Worm (Caenorhabditis elegans) whole organism, young adult: ENCODE results near the gene sdhd-1.

Experiments used
- B0261.1 ChIP-seq: sonication (generic microtip); optimal IDR thresholded peaks from 2 replicates; lab custom pipeline; 2016; ENCODE audit warnings: mild to moderate bottlenecking, missing genetic modification characterization, moderate library complexity, missing compliant biosample characterization
- C06A6.2 ChIP-seq: fragments of 200-800 bp; sonication (Bioruptor generic); conservative IDR thresholded peaks from 2 replicates; pipeline ENCODE4 v1.3.6; 2022; ENCODE audit warnings: missing genetic modification characterization, missing compliant biosample characterization
- F22D6.2 ChIP-seq: sonication (generic microtip); optimal IDR thresholded peaks from 2 replicates; lab custom pipeline; 2016; ENCODE audit warnings: mild to moderate bottlenecking, missing genetic modification characterization, missing compliant biosample characterization
- F33H1.4 ChIP-seq: fragments of 200-800 bp; sonication (Bioruptor generic); IDR thresholded peaks from 2 replicates; pipeline ENCODE4 v1.3.6; 2022; ENCODE audit warnings: missing genetic modification reagents, missing genetic modification characterization, missing compliant biosample characterization
- F37B4.10 ChIP-seq: fragments of 200-800 bp; sonication (Bioruptor generic); IDR thresholded peaks from 2 replicates; pipeline ENCODE4 v1.3.6; 2022; ENCODE audit warnings: missing genetic modification characterization, missing compliant biosample characterization
- F52B5.7 ChIP-seq: sonication (generic microtip); optimal IDR thresholded peaks from 2 replicates; lab custom pipeline; 2016; ENCODE audit warnings: mild to moderate bottlenecking, missing genetic modification characterization, missing compliant biosample characterization
- F57A8.1 ChIP-seq: fragments of 200-800 bp; sonication (Bioruptor generic); optimal IDR thresholded peaks from 2 replicates; lab custom pipeline; 2018; ENCODE audit warnings: mild to moderate bottlenecking, missing genetic modification characterization, moderate library complexity, missing compliant biosample characterization
- K11D2.4 ChIP-seq: fragments of 200-800 bp; sonication (Bioruptor generic); IDR thresholded peaks from 2 replicates; pipeline ENCODE4 v1.3.6; 2022; ENCODE audit warnings: missing genetic modification reagents, missing genetic modification characterization, missing compliant biosample characterization
- T26A5.8 ChIP-seq: sonication (generic microtip); optimal IDR thresholded peaks from 2 replicates; lab custom pipeline; 2016; ENCODE audit warnings: missing genetic modification characterization, missing compliant biosample characterization
- Y53F4B.3 ChIP-seq: fragments of 200-800 bp; sonication (Bioruptor generic); IDR thresholded peaks from 2 replicates; pipeline ENCODE4 v1.3.6; 2022; ENCODE audit warnings: missing genetic modification reagents, missing genetic modification characterization, missing compliant biosample characterization
- akir-1 ChIP-seq: fragments of 200-800 bp; sonication (Bioruptor generic); optimal IDR thresholded peaks from 2 replicates; lab custom pipeline; 2018; ENCODE audit warnings: mild to moderate bottlenecking, missing genetic modification characterization, moderate library complexity, missing compliant biosample characterization
- ama-1 ChIP-seq, 3 experiments: fragments of 150-350 bp in 1 of 3; sonication (generic microtip) in 2 of 3; optimal IDR thresholded peaks; 2 replicates each; lab custom pipeline; 2014 to 2018; ENCODE audit warnings: missing biosample characterization in 2 of 3, missing genetic modification characterization in 2 of 3, missing genetic modification reagents in 2 of 3
- aptf-2 ChIP-seq: fragments of 200-800 bp; sonication (Bioruptor generic); conservative IDR thresholded peaks from 2 replicates; pipeline ENCODE4 v1.3.6; 2022; ENCODE audit warnings: missing genetic modification reagents, missing genetic modification characterization, missing compliant biosample characterization
- bed-1 ChIP-seq: fragments of 200-800 bp; sonication (Bioruptor generic); IDR thresholded peaks from 2 replicates; pipeline ENCODE4 v1.3.6; 2022; ENCODE audit warnings: missing genetic modification reagents, missing genetic modification characterization, missing compliant biosample characterization
- ceh-79 ChIP-seq: sonication (generic microtip); optimal IDR thresholded peaks from 2 replicates; lab custom pipeline; 2017; ENCODE audit warnings: mild to moderate bottlenecking, missing genetic modification characterization, missing compliant biosample characterization
- dox-1 ChIP-seq: fragments of 200-800 bp; sonication (Bioruptor generic); IDR thresholded peaks from 2 replicates; pipeline ENCODE4 v1.3.6; 2022; ENCODE audit warnings: missing genetic modification reagents, missing genetic modification characterization, missing compliant biosample characterization
- dpff-1 ChIP-seq: sonication (generic microtip); optimal IDR thresholded peaks from 2 replicates; lab custom pipeline; 2017; ENCODE audit warnings: mild to moderate bottlenecking, missing genetic modification characterization, missing compliant biosample characterization
- efl-1 ChIP-seq: fragments of 150-350 bp; optimal IDR thresholded peaks from 2 replicates; lab custom pipeline; 2014; ENCODE audit warnings: missing biosample characterization, missing genetic modification reagents, missing genetic modification characterization
- egl-18 ChIP-seq: fragments of 200-800 bp; sonication (Bioruptor generic); IDR thresholded peaks from 2 replicates; pipeline ENCODE4 v1.3.6; 2022; ENCODE audit warnings: missing genetic modification reagents, missing genetic modification characterization, missing compliant biosample characterization
- gei-17 ChIP-seq: fragments of 200-800 bp; sonication (Bioruptor generic); optimal IDR thresholded peaks from 2 replicates; lab custom pipeline; 2018; ENCODE audit warnings: mild to moderate bottlenecking, missing genetic modification characterization, missing compliant biosample characterization
- hrde-1 ChIP-seq: sonication (generic microtip); optimal IDR thresholded peaks from 2 replicates; lab custom pipeline; 2016; ENCODE audit warnings: missing genetic modification characterization, mild to moderate bottlenecking, missing compliant biosample characterization, moderate library complexity, missing genotype, missing genetic modification reagents, borderline replicate concordance
- hsf-1 ChIP-seq: fragments of 200-800 bp; sonication (Bioruptor generic); IDR thresholded peaks from 2 replicates; pipeline ENCODE4 v1.3.6; 2022; ENCODE audit warnings: missing genetic modification reagents, missing genetic modification characterization, missing compliant biosample characterization
- lin-26 ChIP-seq: fragments of 200-800 bp; sonication (Bioruptor generic); IDR thresholded peaks from 2 replicates; pipeline ENCODE4 v1.3.6; 2022; ENCODE audit warnings: missing genetic modification reagents, missing genetic modification characterization, missing compliant biosample characterization
- lin-40 ChIP-seq: sonication (generic microtip); optimal IDR thresholded peaks from 2 replicates; lab custom pipeline; 2016; ENCODE audit warnings: missing genetic modification characterization, mild to moderate bottlenecking, missing compliant biosample characterization, missing genotype, missing genetic modification reagents
- lin-54 ChIP-seq: fragments of 200-800 bp; sonication (Bioruptor generic); optimal IDR thresholded peaks from 2 replicates; lab custom pipeline; 2018; ENCODE audit warnings: mild to moderate bottlenecking, missing genetic modification characterization, missing compliant biosample characterization
- madf-10 ChIP-seq: sonication (generic microtip); optimal IDR thresholded peaks from 2 replicates; lab custom pipeline; 2016; ENCODE audit warnings: mild to moderate bottlenecking, missing genetic modification characterization, missing compliant biosample characterization
- madf-3 ChIP-seq: fragments of 200-800 bp; sonication (Bioruptor generic); IDR thresholded peaks from 2 replicates; pipeline ENCODE4 v1.3.6; 2022; ENCODE audit warnings: missing genetic modification reagents, missing genetic modification characterization, missing compliant biosample characterization
- mel-28 ChIP-seq: sonication (generic microtip); optimal IDR thresholded peaks from 2 replicates; lab custom pipeline; 2016; ENCODE audit warnings: borderline replicate concordance, mild to moderate bottlenecking, missing genetic modification characterization, missing compliant biosample characterization
- mes-4 ChIP-seq: sonication (generic microtip); optimal IDR thresholded peaks from 2 replicates; lab custom pipeline; 2016; ENCODE audit warnings: missing genotype, missing genetic modification characterization, missing compliant biosample characterization
- nhr-179 ChIP-seq: sonication (generic microtip); optimal IDR thresholded peaks from 2 replicates; lab custom pipeline; 2016; ENCODE audit warnings: mild to moderate bottlenecking, missing genetic modification characterization, missing compliant biosample characterization
- nhr-27 ChIP-seq: fragments of 200-800 bp; sonication (Bioruptor generic); optimal IDR thresholded peaks from 2 replicates; lab custom pipeline; 2018; ENCODE audit warnings: mild to moderate bottlenecking, missing genetic modification characterization, moderate library complexity, missing compliant biosample characterization
- repo-1 ChIP-seq: sonication (generic microtip); optimal IDR thresholded peaks from 2 replicates; lab custom pipeline; 2017; ENCODE audit warnings: mild to moderate bottlenecking, missing genetic modification characterization, missing compliant biosample characterization
- snpc-1.1 ChIP-seq: sonication (generic microtip); optimal IDR thresholded peaks from 2 replicates; lab custom pipeline; 2017; ENCODE audit warnings: missing genetic modification characterization, mild to moderate bottlenecking, missing compliant biosample characterization, antibody characterized with exemption, moderate library complexity, missing genotype, missing genetic modification reagents; ENCODE audit not compliant: insufficient read depth
- snpc-1.3 ChIP-seq: sonication (generic microtip); optimal IDR thresholded peaks from 2 replicates; lab custom pipeline; 2017; ENCODE audit warnings: missing genetic modification characterization, mild to moderate bottlenecking, missing compliant biosample characterization, antibody characterized with exemption, moderate library complexity, missing genotype, missing genetic modification reagents; ENCODE audit not compliant: insufficient read depth
- snpc-3.4 ChIP-seq: sonication (generic microtip); optimal IDR thresholded peaks from 2 replicates; lab custom pipeline; 2017; ENCODE audit warnings: missing genetic modification characterization, mild to moderate bottlenecking, missing compliant biosample characterization, antibody characterized with exemption, moderate library complexity, missing genotype, missing genetic modification reagents
- snpc-4 ChIP-seq, 5 experiments: fragments of 150-350 bp in 1 of 5; sonication (generic microtip) in 4 of 5; optimal IDR thresholded peaks; 2 replicates each; lab custom pipeline; 2014 to 2018; ENCODE audit warnings: missing genetic modification characterization in 5 of 5, missing biosample characterization in 3 of 5, antibody characterized with exemption in 2 of 5, mild to moderate bottlenecking in 2 of 5, missing compliant biosample characterization in 2 of 5, missing genotype in 2 of 5, moderate library complexity in 2 of 5, missing genetic modification reagents in 1 of 5
- somi-1 ChIP-seq: fragments of 200-800 bp; sonication (Bioruptor generic); optimal IDR thresholded peaks from 2 replicates; lab custom pipeline; 2018; ENCODE audit warnings: mild to moderate bottlenecking, missing genetic modification characterization, missing compliant biosample characterization
- unc-130 ChIP-seq: sonication (generic microtip); optimal IDR thresholded peaks from 2 replicates; lab custom pipeline; 2016; ENCODE audit warnings: missing genetic modification reagents, missing genetic modification characterization, missing compliant biosample characterization
- xnd-1 ChIP-seq: sonication (generic microtip); optimal IDR thresholded peaks from 2 replicates; lab custom pipeline; 2016; ENCODE audit warnings: missing genotype, missing genetic modification reagents, missing genetic modification characterization, missing compliant biosample characterization
- zim-3 ChIP-seq: sonication (generic microtip); optimal IDR thresholded peaks from 2 replicates; lab custom pipeline; 2017; ENCODE audit warnings: mild to moderate bottlenecking, missing genetic modification characterization, moderate library complexity, missing compliant biosample characterization
- ztf-25 ChIP-seq: fragments of 200-800 bp; sonication (Bioruptor generic); IDR thresholded peaks from 2 replicates; pipeline ENCODE4 v1.3.6; 2022; ENCODE audit warnings: missing genetic modification reagents, missing genetic modification characterization, missing compliant biosample characterization
- ztf-3 ChIP-seq: fragments of 200-800 bp; sonication (Bioruptor generic); optimal IDR thresholded peaks from 2 replicates; lab custom pipeline; 2018; ENCODE audit warnings: mild to moderate bottlenecking, missing genetic modification characterization, missing compliant biosample characterization
- ztf-6 ChIP-seq: fragments of 200-800 bp; sonication (Bioruptor generic); IDR thresholded peaks from 2 replicates; pipeline ENCODE4 v1.3.6; 2022; ENCODE audit warnings: missing genetic modification reagents, missing genetic modification characterization, missing compliant biosample characterization

The sdhd-1 gene

ce11 chrII:11072565-11072964 lies 22.9 kb upstream of the sdhd-1 start:
- TF ChIP-seq ceh-79, result no peak
- TF ChIP-seq lin-26, result no peak
- no peak for TF ChIP-seq ztf-6
- no peak for TF ChIP-seq akir-1 (GFP tag; lab: Kevin White, UChicago)
- TF ChIP-seq nhr-179 (tag; lab: Kevin White, UChicago), result no peak
- no peak for TF ChIP-seq snpc-3.4 (tag; lab: Kevin White, UChicago)
- TF ChIP-seq B0261.1 (tag; lab: Kevin White, UChicago), result no peak
- TF ChIP-seq gei-17 (GFP tag; lab: Kevin White, UChicago), result no peak
- no peak for TF ChIP-seq snpc-1.3
- no peak for TF ChIP-seq F52B5.7 (tag; lab: Kevin White, UChicago)
- no peak for TF ChIP-seq dox-1
- TF ChIP-seq snpc-4 (GFP tag; optimal IDR thresholded peaks at IDR 0.05; lab: Kevin White, UChicago), result no peak
- TF ChIP-seq snpc-4 (tag; optimal IDR thresholded peaks at IDR 0.05; lab: Kevin White, UChicago), result no peak
- no peak for TF ChIP-seq Y53F4B.3 (GFP tag; lab: Robert Waterston, UW)
- no peak for TF ChIP-seq snpc-1.1 (tag; lab: Kevin White, UChicago)
- TF ChIP-seq, all 124 proteins: peak for 0

- TF ChIP-seq hsf-1 (GFP tag; lab: Robert Waterston, UW), result 0 out of 2 replicates have a peak, but pooled peaks have one; percentile 20
- no peak for TF ChIP-seq repo-1
Observed at ce11 chrII:11064191-11064695, 14.5 kb upstream of the sdhd-1 start.

ce11 chrII:11057256-11057655 lies 7.5 kb upstream of the sdhd-1 start:
- TF ChIP-seq efl-1 (no peak), ztf-3 (GFP tag; lab: Kevin White, UChicago) (no peak), F22D6.2 (no peak), bed-1 (no peak), madf-3 (GFP tag; lab: Robert Waterston, UW) (no peak), mel-28 (tag; lab: Kevin White, UChicago) (no peak), nhr-27 (tag; lab: Kevin White, UChicago) (no peak), mes-4 (tag; lab: Kevin White, UChicago) (no peak), xnd-1 (tag; lab: Kevin White, UChicago) (no peak), F37B4.10 (no peak), zim-3 (tag; lab: Kevin White, UChicago) (no peak), ztf-25 (GFP tag; lab: Robert Waterston, UW) (no peak), C06A6.2 (GFP tag; lab: Robert Waterston, UW) (no peak), F57A8.1 (no peak), ama-1 (optimal IDR thresholded peaks at IDR 0.05; lab: Kevin White, UChicago) (no peak), ama-1 (GFP tag; optimal IDR thresholded peaks at IDR 0.05; lab: Kevin White, UChicago) (no peak)

- TF ChIP-seq T26A5.8 (tag; lab: Kevin White, UChicago) (no peak), aptf-2 (GFP tag; lab: Robert Waterston, UW) (no peak), B0261.1 (tag; lab: Kevin White, UChicago) (no peak), madf-3 (GFP tag; lab: Robert Waterston, UW) (no peak), hrde-1 (tag; lab: Kevin White, UChicago) (no peak), xnd-1 (tag; lab: Kevin White, UChicago) (no peak), madf-10 (tag; lab: Kevin White, UChicago) (no peak), lin-26 (no peak), unc-130 (GFP tag; lab: Kevin White, UChicago) (no peak), lin-40 (tag; lab: Kevin White, UChicago) (no peak), egl-18 (GFP tag; lab: Robert Waterston, UW) (no peak), dpff-1 (tag; lab: Kevin White, UChicago) (no peak), somi-1 (no peak), K11D2.4 (no peak), repo-1 (no peak), F33H1.4 (GFP tag; lab: Robert Waterston, UW) (no peak), lin-54 (GFP tag; lab: Kevin White, UChicago) (no peak), F22D6.2 (no peak)
Observed at ce11 chrII:11055223-11055622, 5.5 kb upstream of the sdhd-1 start, which contains the start of gene F45E10.2. Gene F45E10.2, minus strand, starts transcription at chrII:11055323.
